Worm (Caenorhabditis elegans): ENCODE results near the gene epic-1.

The epic-1 gene

ce11 chrIV:17467325-17467724, 4.4 kb downstream of the epic-1 start, which contains the start of gene elo-2:
elo-2 (minus strand) TSS chrIV:17467408.
- TF ChIP-seq klf-2 (GFP tag; conservative IDR thresholded peaks at IDR 0.05), result no peak
- TF ChIP-seq ref-1 (GFP tag; conservative IDR thresholded peaks at IDR 0.05), result no peak
- TF ChIP-seq cog-1 (tag; optimal IDR thresholded peaks at IDR 0.05), result no peak
- no peak for TF ChIP-seq ztf-23 (GFP tag; IDR thresholded peaks at IDR 0.05)
- no peak for TF ChIP-seq flt-1 (GFP tag; IDR thresholded peaks at IDR 0.05)
- TF ChIP-seq ztf-29 (GFP tag; IDR thresholded peaks at IDR 0.05), result no peak
- no peak for TF ChIP-seq T22C8.4 (GFP tag; IDR thresholded peaks at IDR 0.05)
- no peak for TF ChIP-seq med-1 (GFP tag; optimal IDR thresholded peaks at IDR 0.05; ENCODE audit: insufficient read depth)
- no peak for TF ChIP-seq tab-1 (GFP tag; IDR thresholded peaks at IDR 0.05)

DNA sequence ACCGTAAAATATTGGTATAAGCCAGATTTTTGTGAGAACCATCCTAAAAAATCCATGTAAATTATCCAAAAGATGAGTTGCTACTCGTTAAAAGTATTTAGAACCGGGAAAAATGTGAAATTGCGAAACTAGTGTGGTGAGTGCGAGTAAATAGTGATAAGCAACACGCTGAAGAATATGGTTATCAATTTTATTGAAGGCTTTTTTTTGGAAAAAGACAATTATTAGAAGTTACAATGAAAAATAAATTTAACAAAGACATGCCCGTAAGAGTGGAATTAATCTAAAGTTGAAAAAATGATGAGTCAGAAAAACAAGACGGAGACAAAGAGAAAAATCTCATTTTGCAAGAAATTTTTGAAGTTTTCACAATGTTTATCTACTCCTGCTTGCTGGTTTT, 5.8 kb downstream of the epic-1 start, which contains the start of gene F11E6.6:
Gene F11E6.6, minus strand, starts transcription at position 101 of the 400 bp plus-strand sequence.
- no peak for TF ChIP-seq cog-1 (tag; optimal IDR thresholded peaks at IDR 0.05)
- TF ChIP-seq ref-1 (GFP tag; conservative IDR thresholded peaks at IDR 0.05), result no peak

DNA sequence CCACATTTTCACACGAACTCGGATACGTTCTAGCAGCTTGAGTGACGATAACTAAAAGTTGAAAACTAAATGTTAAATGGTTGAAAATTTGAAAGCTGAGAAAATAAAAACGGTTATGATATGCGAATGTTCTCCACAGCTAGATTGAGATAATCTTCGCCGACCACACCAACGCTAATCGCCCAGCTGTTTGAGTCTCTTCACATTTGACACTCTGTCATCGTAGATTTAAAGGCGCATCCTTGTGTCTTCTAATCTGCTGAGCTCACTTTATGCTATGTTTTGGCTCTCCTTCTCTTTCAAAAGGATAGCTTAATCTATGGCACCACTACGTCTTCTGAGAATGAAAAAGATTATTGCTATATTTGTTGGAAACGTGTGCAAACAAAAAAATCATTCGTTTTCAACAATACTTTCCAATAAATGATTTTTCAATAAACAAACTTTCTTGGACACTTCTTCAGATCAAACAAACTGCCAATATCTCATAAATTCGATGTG, 8.6 kb downstream of the epic-1 start, which contains the start of gene F11E6.10:
Gene F11E6.10, minus strand, starts transcription at position 51 of the 501 bp plus-strand sequence.
- no peak for TF ChIP-seq cog-1 (tag; optimal IDR thresholded peaks at IDR 0.05)
- no peak for TF ChIP-seq T22C8.4 (GFP tag; IDR thresholded peaks at IDR 0.05)
- no peak for TF ChIP-seq med-1 (GFP tag; optimal IDR thresholded peaks at IDR 0.05; ENCODE audit: insufficient read depth)
- no peak for TF ChIP-seq ztf-29 (GFP tag; IDR thresholded peaks at IDR 0.05)
- TF ChIP-seq ztf-23 (GFP tag; IDR thresholded peaks at IDR 0.05), result no peak
- TF ChIP-seq ref-1 (GFP tag; conservative IDR thresholded peaks at IDR 0.05), result no peak
- no peak for TF ChIP-seq klf-2 (GFP tag; conservative IDR thresholded peaks at IDR 0.05)
- no peak for TF ChIP-seq flt-1 (GFP tag; IDR thresholded peaks at IDR 0.05)
- TF ChIP-seq tab-1 (GFP tag; IDR thresholded peaks at IDR 0.05), result no peak

ce11 chrIV:17461222-17461707, 10.5 kb downstream of the epic-1 start, which contains the start of gene rif-1.1:
rif-1.1 (minus strand) TSS chrIV:17461272.
- TF ChIP-seq ztf-23 (GFP tag; IDR thresholded peaks at IDR 0.05) (no peak), T22C8.4 (GFP tag; IDR thresholded peaks at IDR 0.05) (no peak), ztf-29 (GFP tag; IDR thresholded peaks at IDR 0.05) (no peak), ref-1 (GFP tag; conservative IDR thresholded peaks at IDR 0.05) (no peak), cog-1 (tag; optimal IDR thresholded peaks at IDR 0.05) (no peak), tab-1 (GFP tag; IDR thresholded peaks at IDR 0.05) (no peak), med-1 (GFP tag; optimal IDR thresholded peaks at IDR 0.05; ENCODE audit: insufficient read depth) (no peak)

DNA sequence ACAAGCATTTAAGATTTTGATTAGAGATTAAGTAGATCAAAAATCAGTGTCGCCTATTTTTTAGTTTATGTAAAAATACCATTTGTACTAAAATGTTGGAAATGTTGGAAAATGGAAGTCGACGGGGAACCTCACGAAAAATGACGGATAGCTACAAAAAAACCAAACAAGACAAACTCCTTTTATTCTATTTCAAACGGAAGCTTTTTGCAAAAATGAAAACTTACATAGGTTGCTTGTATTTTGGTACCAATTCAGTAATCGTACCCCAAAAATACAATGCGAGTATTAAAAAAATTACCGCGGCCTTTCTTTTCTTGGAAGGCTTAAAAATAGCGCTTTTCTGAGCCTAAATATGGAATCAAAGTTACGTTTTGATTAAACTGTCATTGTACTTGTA, 17.7 kb downstream of the epic-1 start:
- TF ChIP-seq ztf-29 (GFP tag; IDR thresholded peaks at IDR 0.05) (no peak), med-1 (GFP tag; optimal IDR thresholded peaks at IDR 0.05; ENCODE audit: insufficient read depth) (no peak), ztf-23 (GFP tag; IDR thresholded peaks at IDR 0.05) (no peak), tab-1 (GFP tag; IDR thresholded peaks at IDR 0.05) (no peak), cog-1 (tag; optimal IDR thresholded peaks at IDR 0.05) (no peak), klf-2 (GFP tag; conservative IDR thresholded peaks at IDR 0.05) (no peak), ref-1 (GFP tag; conservative IDR thresholded peaks at IDR 0.05) (no peak), flt-1 (GFP tag; IDR thresholded peaks at IDR 0.05) (no peak), T22C8.4 (GFP tag; IDR thresholded peaks at IDR 0.05) (no peak)

DNA sequence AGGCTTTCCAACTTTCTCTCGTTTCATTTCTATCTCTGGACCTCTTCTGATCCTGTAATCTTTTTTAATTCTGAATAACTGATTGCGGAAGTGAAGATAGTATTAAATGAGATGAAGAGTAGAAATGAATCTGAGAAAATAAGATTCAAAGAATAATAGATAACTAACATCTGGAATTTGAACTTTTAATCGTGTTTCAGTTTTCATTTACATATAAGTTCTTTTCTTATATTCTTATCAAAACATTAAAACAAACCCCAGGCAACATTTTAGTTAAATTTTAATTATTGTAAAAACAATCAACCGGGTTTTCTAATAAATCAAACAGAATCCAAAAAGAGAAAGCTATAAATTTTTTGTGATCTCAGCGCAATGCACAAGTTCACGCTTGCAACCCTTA, 18.5 kb downstream of the epic-1 start:
- no peak for TF ChIP-seq cog-1 (tag; optimal IDR thresholded peaks at IDR 0.05)
- TF ChIP-seq ztf-23 (GFP tag; IDR thresholded peaks at IDR 0.05), result no peak
- TF ChIP-seq ref-1 (GFP tag; conservative IDR thresholded peaks at IDR 0.05), result no peak
- TF ChIP-seq T22C8.4 (GFP tag; IDR thresholded peaks at IDR 0.05), result no peak
- no peak for TF ChIP-seq klf-2 (GFP tag; conservative IDR thresholded peaks at IDR 0.05)
- TF ChIP-seq ztf-29 (GFP tag; IDR thresholded peaks at IDR 0.05), result no peak
- no peak for TF ChIP-seq flt-1 (GFP tag; IDR thresholded peaks at IDR 0.05)
- no peak for TF ChIP-seq tab-1 (GFP tag; IDR thresholded peaks at IDR 0.05)

- no peak for TF ChIP-seq klf-2 (GFP tag; conservative IDR thresholded peaks at IDR 0.05)
Measured at ce11 chrIV:17450443-17450842, 21.3 kb downstream of the epic-1 start, which contains the start of gene F11E6.8. F11E6.8 (minus strand) TSS chrIV:17450543.

DNA sequence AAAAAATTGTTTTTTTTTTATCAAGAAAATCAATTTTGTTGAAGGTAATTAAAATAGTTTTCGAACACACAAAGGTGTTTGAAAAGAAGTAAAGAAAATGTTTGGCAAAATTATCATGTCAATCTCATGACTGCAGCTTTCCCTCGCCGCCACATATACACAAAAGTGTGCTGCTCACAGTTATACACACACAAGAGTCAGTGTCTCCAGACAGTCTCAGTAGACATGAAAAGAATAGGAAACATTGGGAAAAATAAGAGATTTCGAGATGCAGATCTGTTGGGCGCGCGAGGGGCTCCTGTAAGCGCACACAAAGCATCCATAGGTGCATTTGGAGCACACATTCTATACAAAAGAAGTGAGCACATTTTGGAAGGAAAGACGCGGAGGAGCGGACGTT, 23.4 kb downstream of the epic-1 start:
- TF ChIP-seq ztf-23 (GFP tag; IDR thresholded peaks at IDR 0.05) (no peak), tab-1 (GFP tag; IDR thresholded peaks at IDR 0.05) (no peak), med-1 (GFP tag; optimal IDR thresholded peaks at IDR 0.05; ENCODE audit: insufficient read depth) (no peak), flt-1 (GFP tag; IDR thresholded peaks at IDR 0.05) (no peak), ztf-29 (GFP tag; IDR thresholded peaks at IDR 0.05) (no peak), cog-1 (tag; optimal IDR thresholded peaks at IDR 0.05) (no peak), T22C8.4 (GFP tag; IDR thresholded peaks at IDR 0.05) (no peak), ref-1 (GFP tag; conservative IDR thresholded peaks at IDR 0.05) (no peak), klf-2 (GFP tag; conservative IDR thresholded peaks at IDR 0.05) (no peak)

DNA sequence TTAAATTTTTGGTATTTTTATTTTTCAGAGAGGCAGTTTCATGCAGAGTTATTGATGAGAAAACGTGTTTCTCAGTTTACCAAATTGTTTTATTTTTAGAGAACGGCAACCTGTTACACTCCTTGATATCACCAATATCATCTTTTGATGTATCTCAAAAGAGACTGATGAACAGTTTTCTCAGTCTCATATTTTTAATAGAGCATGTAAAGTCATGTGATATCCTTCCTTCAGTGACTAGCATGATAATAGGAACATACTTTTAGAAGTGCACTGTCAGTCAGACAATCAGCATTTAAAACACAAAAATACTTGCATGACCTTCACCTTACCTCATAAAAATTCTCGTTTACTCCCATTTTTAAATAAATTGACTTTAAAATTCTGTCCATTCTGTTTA, 29.2 kb downstream of the epic-1 start, which contains the start of gene F11E6.11:
Gene F11E6.11, plus strand, starts transcription at position 325 of the 400 bp plus-strand sequence.
- no peak for TF ChIP-seq T22C8.4 (GFP tag; IDR thresholded peaks at IDR 0.05)
- TF ChIP-seq klf-2 (GFP tag; conservative IDR thresholded peaks at IDR 0.05), result no peak
- no peak for TF ChIP-seq ref-1 (GFP tag; conservative IDR thresholded peaks at IDR 0.05)
- no peak for TF ChIP-seq ztf-23 (GFP tag; IDR thresholded peaks at IDR 0.05)
- no peak for TF ChIP-seq tab-1 (GFP tag; IDR thresholded peaks at IDR 0.05)
- TF ChIP-seq flt-1 (GFP tag; IDR thresholded peaks at IDR 0.05), result no peak
- no peak for TF ChIP-seq med-1 (GFP tag; optimal IDR thresholded peaks at IDR 0.05; ENCODE audit: insufficient read depth)
- TF ChIP-seq ztf-29 (GFP tag; IDR thresholded peaks at IDR 0.05), result no peak
- TF ChIP-seq cog-1 (tag; optimal IDR thresholded peaks at IDR 0.05), result no peak

ce11 chrIV:17441260-17441659, 30.5 kb downstream of the epic-1 start:
- no peak for TF ChIP-seq ztf-23 (GFP tag; IDR thresholded peaks at IDR 0.05)
- no peak for TF ChIP-seq ztf-29 (GFP tag; IDR thresholded peaks at IDR 0.05)
- TF ChIP-seq klf-2 (GFP tag; conservative IDR thresholded peaks at IDR 0.05), result no peak
